Worm (Caenorhabditis elegans) whole organism, late embryonic: ENCODE measurements around the gene tag-131.

Source experiments
- C08G9.2 ChIP-seq: sonication (generic microtip); optimal IDR thresholded peaks from 2 replicates; lab custom pipeline; 2016; ENCODE audit warnings: mild to moderate bottlenecking, missing genetic modification characterization, moderate library complexity, missing compliant biosample characterization
- C38D4.7 ChIP-seq: fragments of 200-800 bp; sonication (Bioruptor generic); optimal IDR thresholded peaks from 2 replicates; lab custom pipeline; 2018; ENCODE audit warnings: mild to moderate bottlenecking, missing genetic modification characterization, moderate library complexity, missing compliant biosample characterization
- K02D7.2 ChIP-seq: sonication (generic microtip); optimal IDR thresholded peaks from 2 replicates; lab custom pipeline; 2017; ENCODE audit warnings: mild to moderate bottlenecking, missing genetic modification characterization, missing compliant biosample characterization
- T23F11.4 ChIP-seq: fragments of 200-800 bp; sonication (Bioruptor generic); optimal IDR thresholded peaks from 2 replicates; lab custom pipeline; 2018; ENCODE audit warnings: mild to moderate bottlenecking, missing genetic modification characterization, missing compliant biosample characterization
- Y22D7AL.16 ChIP-seq: sonication (generic microtip); optimal IDR thresholded peaks from 2 replicates; lab custom pipeline; 2016; ENCODE audit warnings: missing genetic modification characterization, missing compliant biosample characterization
- ama-1 ChIP-seq: fragments of 150-350 bp; optimal IDR thresholded peaks from 2 replicates; lab custom pipeline; 2014
- ceh-14 ChIP-seq: sonication (generic microtip); optimal IDR thresholded peaks from 2 replicates; lab custom pipeline; 2016; ENCODE audit warnings: missing genotype, missing genetic modification characterization, missing compliant biosample characterization
- ceh-2 ChIP-seq: sonication (generic microtip); optimal IDR thresholded peaks from 2 replicates; lab custom pipeline; 2016; ENCODE audit warnings: missing genotype, missing genetic modification characterization, missing compliant biosample characterization
- ceh-22 ChIP-seq: sonication (generic microtip); optimal IDR thresholded peaks from 2 replicates; lab custom pipeline; 2017; ENCODE audit warnings: missing biosample characterization, missing genetic modification characterization
- ceh-30 ChIP-seq: fragments of 150-350 bp; optimal IDR thresholded peaks from 2 replicates; lab custom pipeline; 2014; ENCODE audit warnings: missing biosample characterization, missing genetic modification characterization
- ceh-31 ChIP-seq: sonication (generic microtip); optimal IDR thresholded peaks from 2 replicates; lab custom pipeline; 2016; ENCODE audit warnings: missing genetic modification characterization, missing compliant biosample characterization
- ceh-45 ChIP-seq: fragments of 200-800 bp; sonication (Bioruptor generic); IDR thresholded peaks from 2 replicates; pipeline ENCODE4 v1.3.6; 2022; ENCODE audit warnings: missing genetic modification reagents, missing genetic modification characterization, missing compliant biosample characterization
- ceh-9 ChIP-seq: sonication (generic microtip); optimal IDR thresholded peaks from 2 replicates; lab custom pipeline; 2016; ENCODE audit warnings: mild to moderate bottlenecking, missing genetic modification characterization, inconsistent platforms, missing compliant biosample characterization
- che-1 ChIP-seq: sonication (generic microtip); optimal IDR thresholded peaks from 2 replicates; lab custom pipeline; 2016; ENCODE audit warnings: mild to moderate bottlenecking, missing genetic modification characterization, missing compliant biosample characterization
- dmd-4 ChIP-seq: sonication (generic microtip); optimal IDR thresholded peaks from 2 replicates; lab custom pipeline; 2016; ENCODE audit warnings: borderline replicate concordance, missing genetic modification characterization, missing compliant biosample characterization
- dve-1 ChIP-seq: sonication (generic microtip); optimal IDR thresholded peaks from 2 replicates; lab custom pipeline; 2017; ENCODE audit warnings: antibody characterized with exemption, mild to moderate bottlenecking, missing genetic modification characterization, missing compliant biosample characterization
- elt-2 ChIP-seq: sonication (generic microtip); optimal IDR thresholded peaks from 2 replicates; lab custom pipeline; 2016; ENCODE audit warnings: missing genetic modification reagents, missing genetic modification characterization, missing compliant biosample characterization
- ets-4 ChIP-seq: sonication (generic microtip); optimal IDR thresholded peaks from 2 replicates; lab custom pipeline; 2016; ENCODE audit warnings: missing genetic modification characterization, missing compliant biosample characterization
- eyg-1 ChIP-seq: sonication (generic microtip); optimal IDR thresholded peaks from 2 replicates; lab custom pipeline; 2016; ENCODE audit warnings: missing genotype, missing genetic modification characterization, missing compliant biosample characterization
- fkh-10 ChIP-seq: fragments of 150-350 bp; optimal IDR thresholded peaks from 2 replicates; lab custom pipeline; 2014; ENCODE audit warnings: missing biosample characterization, missing genetic modification reagents, missing genetic modification characterization
- fkh-6 ChIP-seq: sonication (generic microtip); optimal IDR thresholded peaks from 2 replicates; lab custom pipeline; 2016; ENCODE audit warnings: missing genetic modification characterization, missing compliant biosample characterization
- hlh-13 ChIP-seq: fragments of 200-800 bp; sonication (Bioruptor generic); optimal IDR thresholded peaks from 2 replicates; lab custom pipeline; 2018; ENCODE audit warnings: mild to moderate bottlenecking, missing genetic modification characterization, missing compliant biosample characterization
- hlh-30 ChIP-seq: sonication (generic microtip); optimal IDR thresholded peaks from 2 replicates; lab custom pipeline; 2017; ENCODE audit warnings: antibody characterized with exemption, missing genetic modification characterization, missing compliant biosample characterization; ENCODE audit not compliant: insufficient read depth
- lim-6 ChIP-seq: sonication (generic microtip); optimal IDR thresholded peaks from 2 replicates; lab custom pipeline; 2016; ENCODE audit warnings: missing genetic modification characterization, missing compliant biosample characterization
- mec-3 ChIP-seq: sonication (generic microtip); optimal IDR thresholded peaks from 2 replicates; lab custom pipeline; 2016; ENCODE audit warnings: borderline replicate concordance, missing genetic modification characterization, missing compliant biosample characterization
- nfya-1 ChIP-seq: sonication (generic microtip); optimal IDR thresholded peaks from 2 replicates; lab custom pipeline; 2017; ENCODE audit warnings: missing genetic modification characterization, mild to moderate bottlenecking, missing compliant biosample characterization, antibody characterized with exemption, moderate library complexity
- nhr-232 ChIP-seq: sonication (generic microtip); optimal IDR thresholded peaks from 2 replicates; lab custom pipeline; 2016; ENCODE audit warnings: missing genetic modification characterization, missing compliant biosample characterization
- npax-4 ChIP-seq: sonication (generic microtip); optimal IDR thresholded peaks from 2 replicates; lab custom pipeline; 2016; ENCODE audit warnings: missing genetic modification characterization, missing compliant biosample characterization
- odd-2 ChIP-seq: sonication (generic microtip); optimal IDR thresholded peaks from 2 replicates; lab custom pipeline; 2017; ENCODE audit warnings: antibody characterized with exemption, mild to moderate bottlenecking, missing genetic modification characterization, missing compliant biosample characterization
- pag-3 ChIP-seq: sonication (generic microtip); optimal IDR thresholded peaks from 2 replicates; lab custom pipeline; 2016; ENCODE audit warnings: missing compliant biosample characterization, missing genetic modification characterization, borderline replicate concordance
- pax-1 ChIP-seq: fragments of 150-350 bp; optimal IDR thresholded peaks from 2 replicates; lab custom pipeline; 2014; ENCODE audit warnings: missing biosample characterization, missing genetic modification characterization
- pha-2 ChIP-seq: sonication (generic microtip); optimal IDR thresholded peaks from 2 replicates; lab custom pipeline; 2017; ENCODE audit warnings: mild to moderate bottlenecking, missing genetic modification characterization, missing compliant biosample characterization
- pqm-1 ChIP-seq: sonication (generic microtip); optimal IDR thresholded peaks from 2 replicates; lab custom pipeline; 2016; ENCODE audit warnings: missing genetic modification characterization, missing compliant biosample characterization
- ref-2 ChIP-seq: sonication (generic microtip); optimal IDR thresholded peaks from 2 replicates; lab custom pipeline; 2016; ENCODE audit warnings: missing genetic modification characterization, missing compliant biosample characterization
- rnt-1 ChIP-seq: sonication (generic microtip); optimal IDR thresholded peaks from 2 replicates; lab custom pipeline; 2016; ENCODE audit warnings: missing genetic modification characterization, missing compliant biosample characterization
- syd-9 ChIP-seq: sonication (generic microtip); optimal IDR thresholded peaks from 2 replicates; lab custom pipeline; 2016; ENCODE audit warnings: mild to moderate bottlenecking, missing genetic modification characterization, moderate library complexity, missing compliant biosample characterization
- tbx-2 ChIP-seq: sonication (generic microtip); optimal IDR thresholded peaks from 2 replicates; lab custom pipeline; 2016; ENCODE audit warnings: missing genetic modification characterization, missing compliant biosample characterization
- tbx-7 ChIP-seq: sonication (generic microtip); optimal IDR thresholded peaks from 2 replicates; lab custom pipeline; 2016; ENCODE audit warnings: missing genotype, missing genetic modification characterization, missing compliant biosample characterization
- zip-5 ChIP-seq: sonication (generic microtip); optimal IDR thresholded peaks from 2 replicates; lab custom pipeline; 2016; ENCODE audit warnings: missing genetic modification characterization, missing compliant biosample characterization

tag-131 gene

DNA sequence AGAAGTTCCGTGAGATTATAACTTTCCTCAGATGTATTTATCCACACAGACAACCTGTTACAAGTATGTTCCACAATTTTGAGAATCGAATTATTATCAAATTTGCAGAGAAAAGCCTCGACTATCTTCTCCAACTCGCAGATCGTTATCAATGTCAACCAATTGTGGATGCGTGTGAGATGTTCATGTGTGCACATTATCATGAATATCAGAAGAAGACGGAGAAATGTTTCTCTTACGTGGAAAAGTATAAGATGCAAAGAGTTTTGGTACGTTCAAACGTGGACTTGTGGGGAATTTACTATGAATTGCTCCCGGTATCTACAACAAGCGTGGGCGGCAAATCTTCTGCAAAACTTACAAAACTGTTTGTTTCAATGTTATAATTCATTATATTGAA, 46.4 kb upstream of the tag-131 start:
- TF ChIP-seq pax-1 (no peak), elt-2 (tag; lab: Kevin White, UChicago) (peak; percentile 11)

DNA sequence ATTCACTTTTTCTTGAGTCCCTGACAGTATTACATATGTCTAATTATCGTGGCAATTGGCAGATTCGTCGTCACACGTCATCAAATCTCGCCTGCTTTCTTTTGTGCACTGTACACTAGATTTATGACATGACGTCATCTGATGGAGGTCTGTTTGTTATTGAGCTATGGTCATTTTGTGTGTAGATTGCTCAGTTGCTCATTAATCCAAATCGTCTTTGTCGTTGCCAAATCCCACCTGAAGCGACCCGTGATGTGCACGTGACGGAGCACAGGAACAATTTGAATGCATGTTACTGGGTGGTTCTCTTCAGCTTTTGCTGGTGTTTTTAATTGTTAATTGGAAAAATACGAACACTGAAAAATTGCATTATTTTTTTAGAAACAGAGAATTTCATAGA, 44.6 kb upstream of the tag-131 start:
- TF ChIP-seq hlh-13 (GFP tag; lab: Kevin White, UChicago) (no peak), mec-3 (tag; lab: Kevin White, UChicago) (no peak), hlh-30 (tag; lab: Kevin White, UChicago) (peak; percentile 61), ceh-2 (no peak)

DNA sequence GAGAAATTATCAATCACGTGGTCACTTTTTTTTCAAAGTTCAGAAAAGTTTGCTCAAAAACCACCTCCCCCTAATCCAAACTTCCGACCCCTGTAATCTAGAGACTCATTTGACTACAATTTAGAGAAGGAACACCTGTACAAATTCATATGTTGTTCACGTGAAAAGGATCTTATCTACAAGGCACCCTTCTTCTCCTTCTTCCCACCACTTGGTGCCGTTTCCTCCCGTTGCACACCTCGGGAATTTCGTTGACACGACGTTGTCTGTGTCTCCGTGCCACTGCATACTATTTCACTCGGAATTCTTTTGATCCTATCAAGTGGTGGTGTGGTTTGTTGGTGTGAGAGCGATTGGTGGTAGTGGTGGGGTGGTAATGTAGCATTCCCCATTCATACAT, 43.0 kb upstream of the tag-131 start:
- TF ChIP-seq ceh-22 (tag; lab: Kevin White, UChicago) (no peak), ceh-14 (no peak), ceh-31 (tag; lab: Kevin White, UChicago) (no peak), ets-4 (tag; lab: Kevin White, UChicago) (no peak), npax-4 (tag; lab: Kevin White, UChicago) (no peak), zip-5 (tag; lab: Kevin White, UChicago) (no peak), dmd-4 (no peak), hlh-30 (tag; lab: Kevin White, UChicago) (peak; percentile 47), ceh-45 (GFP tag; lab: Robert Waterston, UW) (no peak), eyg-1 (no peak), ref-2 (tag; lab: Kevin White, UChicago) (peak; percentile 10), ceh-30 (tag; lab: Kevin White, UChicago) (no peak), nhr-232 (tag; lab: Kevin White, UChicago) (no peak), syd-9 (tag; lab: Kevin White, UChicago) (no peak), C38D4.7 (GFP tag; lab: Kevin White, UChicago) (no peak), pha-2 (tag; lab: Kevin White, UChicago) (no peak), T23F11.4 (no peak), pqm-1 (tag; lab: Kevin White, UChicago) (no peak), odd-2 (tag; lab: Kevin White, UChicago) (no peak), K02D7.2 (no peak), C08G9.2 (tag; lab: Kevin White, UChicago) (no peak), dve-1 (tag; lab: Kevin White, UChicago) (no peak), tbx-7 (tag; lab: Kevin White, UChicago) (no peak), che-1 (no peak), mec-3 (tag; lab: Kevin White, UChicago) (no peak), elt-2 (tag; lab: Kevin White, UChicago) (peak; percentile 47), tbx-2 (peak; percentile 75), rnt-1 (tag; lab: Kevin White, UChicago) (no peak), fkh-6 (tag; lab: Kevin White, UChicago) (no peak), pag-3 (tag; lab: Kevin White, UChicago) (no peak)

DNA sequence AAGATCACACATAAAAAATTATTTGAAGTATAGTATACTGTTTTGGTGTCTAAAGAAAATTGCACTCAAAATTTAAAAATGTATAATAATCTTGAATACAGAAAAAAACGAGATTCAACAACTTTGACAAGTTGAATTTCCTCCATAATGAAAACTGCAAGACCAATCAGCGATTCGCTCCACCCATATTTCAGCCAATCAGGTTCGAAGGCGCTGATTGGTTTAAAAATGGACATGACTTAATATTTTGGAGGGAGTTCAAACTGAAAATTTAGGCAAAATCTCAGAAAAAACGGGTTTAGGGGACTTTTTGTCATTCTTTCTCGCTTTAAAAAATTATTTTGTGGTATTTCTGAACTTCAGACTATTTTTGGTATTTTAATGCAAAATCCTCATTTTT, 41.8 kb upstream of the tag-131 start:
- TF ChIP-seq C38D4.7 (GFP tag; lab: Kevin White, UChicago) (no peak), nfya-1 (tag; lab: Kevin White, UChicago) (peak; percentile 93)
- TF ChIP-seq, all 69 proteins: peak for 1

DNA sequence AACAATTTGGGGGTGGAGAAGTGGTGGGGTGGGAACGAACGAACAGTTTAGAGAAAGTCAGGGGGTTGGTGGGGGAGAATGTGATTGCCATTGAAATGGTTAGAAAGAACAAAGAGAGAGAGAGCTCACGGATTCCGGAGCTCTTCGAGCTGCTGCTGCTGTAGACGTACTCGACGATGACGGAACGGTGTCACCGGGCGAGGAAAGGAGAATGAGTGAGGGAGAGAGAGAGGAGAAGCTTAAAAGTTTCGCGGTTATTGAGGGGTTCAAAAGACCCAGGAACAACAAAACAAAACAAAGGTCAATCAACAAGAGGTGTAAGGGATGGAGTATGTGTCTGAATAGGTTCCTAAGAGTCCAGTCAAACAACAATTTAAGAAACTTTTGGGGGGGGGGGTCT, 41.2 kb upstream of the tag-131 start:
- TF ChIP-seq Y22D7AL.16 (tag; lab: Kevin White, UChicago) (no peak), ama-1 (lab: Kevin White, UChicago) (peak; percentile 74), ceh-9 (no peak), nhr-232 (tag; lab: Kevin White, UChicago) (no peak), T23F11.4 (no peak), lim-6 (tag; lab: Kevin White, UChicago) (no peak), eyg-1 (no peak), fkh-10 (GFP tag; lab: Kevin White, UChicago) (no peak)
- TF ChIP-seq, all 69 proteins: peak for 1
